Fruit fly (Drosophila melanogaster) whole organism: ENCODE data around the gene Tailor.

Experiments
- EcR ChIP-seq, 2 experiments: fragments of >200 bp; optimal IDR thresholded peaks; 2 replicates each; lab custom pipeline; 2017; ENCODE audit warnings: missing biosample characterization in 2 of 2, missing genetic modification characterization in 2 of 2, missing genetic modification reagents in 2 of 2
- pan ChIP-seq: fragments of >200 bp; optimal IDR thresholded peaks from 2 replicates; lab custom pipeline; 2017
- psq ChIP-seq: fragments of >200 bp; optimal IDR thresholded peaks from 2 replicates; lab custom pipeline; 2017

dm6 chr3R:7033707-7034106 is 52.2 kb downstream of the Tailor start:
- TF ChIP-seq pan (lab: Kevin White, UChicago) (no peak), psq (lab: Kevin White, UChicago) (no peak), EcR (GFP tag; optimal IDR thresholded peaks at IDR 0.05; lab: Kevin White, UChicago) (no peak)
